Worm (Caenorhabditis elegans): ENCODE results near the gene F26D2.10.

The F26D2.10 gene

ce11 chrV:16429940-16430339 is 537 bp upstream of the F26D2.10 start, which contains the start of gene str-73:
Gene str-73 (plus strand): TSS chrV:16430240.
- TF ChIP-seq pag-3 (tag; optimal IDR thresholded peaks at IDR 0.05; ENCODE audit: borderline replicate concordance) = no peak
- TF ChIP-seq che-1 (tag; optimal IDR thresholded peaks at IDR 0.05) = no peak
- TF ChIP-seq ceh-9 (tag; optimal IDR thresholded peaks at IDR 0.05) = no peak
- no peak for TF ChIP-seq pax-1 (tag; optimal IDR thresholded peaks at IDR 0.05)
- TF ChIP-seq odd-2 (tag; optimal IDR thresholded peaks at IDR 0.05) = no peak
- no peak for TF ChIP-seq syd-9 (tag; optimal IDR thresholded peaks at IDR 0.05)
- TF ChIP-seq pros-1 (tag; optimal IDR thresholded peaks at IDR 0.05) = no peak
- no peak for TF ChIP-seq tbx-2 (tag; optimal IDR thresholded peaks at IDR 0.05)

DNA sequence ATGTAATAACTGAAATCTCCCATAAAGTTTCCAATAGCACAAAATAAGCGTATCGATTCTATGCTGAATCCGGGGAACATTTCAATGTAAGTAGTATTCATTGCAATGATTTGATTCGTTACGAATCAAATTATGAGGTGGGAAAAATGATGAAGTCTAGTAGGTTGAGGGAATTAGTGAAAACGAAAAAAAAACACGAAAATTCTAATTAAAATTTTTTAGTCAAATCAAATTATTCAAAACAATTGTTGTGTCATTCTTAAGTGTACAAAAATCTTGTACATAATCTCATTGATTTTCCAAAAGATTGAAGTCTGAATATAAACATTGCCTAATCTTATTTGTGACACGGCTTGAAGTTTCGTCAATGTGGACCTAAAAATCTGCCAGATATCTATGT is 5.0 kb downstream of the F26D2.10 start, which contains the start of gene srw-29:
Gene srw-29 (minus strand): TSS at position 101 of the 400 bp plus-strand sequence.
- no peak for TF ChIP-seq nhr-232 (tag; optimal IDR thresholded peaks at IDR 0.05)
- no peak for TF ChIP-seq pqm-1 (tag; optimal IDR thresholded peaks at IDR 0.05)
- no peak for TF ChIP-seq sox-2 (GFP tag; IDR thresholded peaks at IDR 0.05)
- TF ChIP-seq C38D4.7 (GFP tag; optimal IDR thresholded peaks at IDR 0.05) = no peak
- TF ChIP-seq ceh-31 (tag; optimal IDR thresholded peaks at IDR 0.05) = no peak
- TF ChIP-seq ceh-9 (tag; optimal IDR thresholded peaks at IDR 0.05) = no peak
- TF ChIP-seq eyg-1 (tag; optimal IDR thresholded peaks at IDR 0.05) = no peak
- no peak for TF ChIP-seq ztf-16 (tag; optimal IDR thresholded peaks at IDR 0.05)
- no peak for TF ChIP-seq ahr-1 (tag; optimal IDR thresholded peaks at IDR 0.05)

DNA sequence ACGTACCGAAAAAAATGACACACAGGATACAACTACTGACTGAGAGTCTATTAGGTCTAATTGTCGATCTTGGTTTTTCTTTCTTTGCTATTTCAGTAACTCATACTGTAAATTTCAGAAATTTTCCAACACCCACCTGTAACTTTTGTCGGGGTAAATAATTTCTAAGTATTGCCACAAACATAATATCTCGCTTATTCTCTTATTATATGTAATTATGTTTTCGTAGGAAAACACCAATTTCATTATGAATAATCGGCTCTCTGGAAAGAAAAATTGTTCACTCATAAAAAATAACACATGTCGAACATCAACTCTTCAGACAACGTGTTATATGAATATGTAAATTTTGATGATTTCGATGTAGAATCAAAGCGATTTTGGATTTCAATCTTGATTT is 8.7 kb downstream of the F26D2.10 start, which contains the start of gene srw-48:
Gene srw-48 (plus strand): TSS at position 301 of the 400 bp plus-strand sequence.
- no peak for TF ChIP-seq ceh-34 (tag; optimal IDR thresholded peaks at IDR 0.05)
- no peak for TF ChIP-seq ceh-18 (tag; optimal IDR thresholded peaks at IDR 0.05)
- TF ChIP-seq unc-55 (GFP tag; optimal IDR thresholded peaks at IDR 0.05) = no peak
- no peak for TF ChIP-seq elt-2 (tag; optimal IDR thresholded peaks at IDR 0.05)
- TF ChIP-seq ama-1 (optimal IDR thresholded peaks at IDR 0.05) = no peak
- no peak for TF ChIP-seq lin-11 (tag; optimal IDR thresholded peaks at IDR 0.05)
- no peak for TF ChIP-seq nhr-232 (tag; optimal IDR thresholded peaks at IDR 0.05)
- no peak for TF ChIP-seq gmeb-2 (tag; optimal IDR thresholded peaks at IDR 0.05)
- no peak for TF ChIP-seq sox-4 (tag; optimal IDR thresholded peaks at IDR 0.05)
- TF ChIP-seq sox-2 (GFP tag; IDR thresholded peaks at IDR 0.05) = no peak
- no peak for TF ChIP-seq dve-1 (tag; optimal IDR thresholded peaks at IDR 0.05)
- no peak for TF ChIP-seq madf-2 (tag; optimal IDR thresholded peaks at IDR 0.05)
- no peak for TF ChIP-seq fkh-6 (tag; optimal IDR thresholded peaks at IDR 0.05)
- TF ChIP-seq pag-3 (tag; optimal IDR thresholded peaks at IDR 0.05; ENCODE audit: borderline replicate concordance) = no peak
- no peak for TF ChIP-seq C38D4.7 (GFP tag; optimal IDR thresholded peaks at IDR 0.05)
- no peak for TF ChIP-seq C08G9.2 (tag; optimal IDR thresholded peaks at IDR 0.05)

- TF ChIP-seq hlh-30 (tag; optimal IDR thresholded peaks at IDR 0.05; ENCODE audit: insufficient read depth) (no peak), ceh-24 (tag; optimal IDR thresholded peaks at IDR 0.05) (no peak), hlh-15 (tag; optimal IDR thresholded peaks at IDR 0.05) (no peak), lim-6 (tag; optimal IDR thresholded peaks at IDR 0.05) (no peak), pat-9 (tag; optimal IDR thresholded peaks at IDR 0.05) (no peak), ets-4 (tag; optimal IDR thresholded peaks at IDR 0.05) (no peak), elt-2 (tag; optimal IDR thresholded peaks at IDR 0.05) (no peak), hlh-8 (tag; optimal IDR thresholded peaks at IDR 0.05) (no peak), hlh-13 (GFP tag; optimal IDR thresholded peaks at IDR 0.05) (no peak), ceh-31 (tag; optimal IDR thresholded peaks at IDR 0.05) (no peak), ceh-34 (tag; optimal IDR thresholded peaks at IDR 0.05) (no peak), dve-1 (tag; optimal IDR thresholded peaks at IDR 0.05) (no peak), K09A11.1 (tag; optimal IDR thresholded peaks at IDR 0.05; ENCODE audit: insufficient read depth) (no peak), lin-11 (tag; optimal IDR thresholded peaks at IDR 0.05) (no peak), madf-2 (tag; optimal IDR thresholded peaks at IDR 0.05) (no peak), odd-2 (tag; optimal IDR thresholded peaks at IDR 0.05) (no peak), Y22D7AL.16 (tag; optimal IDR thresholded peaks at IDR 0.05) (no peak), C38D4.7 (GFP tag; optimal IDR thresholded peaks at IDR 0.05) (no peak), C08G9.2 (tag; optimal IDR thresholded peaks at IDR 0.05) (no peak)
These were observed 9.6 kb downstream of the F26D2.10 start, which contains the start of gene F26D2.16 for ce11 chrV:16419769-16420168. Gene F26D2.16 (minus strand): TSS chrV:16419869.
